Worm (Caenorhabditis elegans) whole organism, L1 larva: Measurements from ENCODE around the gene Y75B8A.24.

Experiments used
- C04F5.9 ChIP-seq: sonication (generic microtip); optimal IDR thresholded peaks from 2 replicates; lab custom pipeline; 2016; ENCODE audit warnings: missing genetic modification characterization, missing compliant biosample characterization
- aha-1 ChIP-seq: fragments of 150-350 bp; optimal IDR thresholded peaks from 2 replicates; lab custom pipeline; 2014; ENCODE audit warnings: missing biosample characterization, missing genetic modification characterization
- ceh-63 ChIP-seq: fragments of 200-800 bp; sonication (Bioruptor generic); optimal IDR thresholded peaks from 2 replicates; lab custom pipeline; 2018; ENCODE audit warnings: mild to moderate bottlenecking, missing genetic modification characterization, missing compliant biosample characterization
- elt-3 ChIP-seq, 6 experiments: fragments of 150-350 bp in 1 of 6; sonication (generic microtip); optimal IDR thresholded peaks; 2 replicates each; lab custom pipeline; 2017 to 2018; ENCODE audit warnings: missing biosample characterization in 6 of 6, missing genetic modification characterization in 6 of 6, inconsistent platforms in 1 of 6
- lin-13 ChIP-seq: fragments of 150-350 bp; optimal IDR thresholded peaks from 2 replicates; lab custom pipeline; 2014; ENCODE audit warnings: missing biosample characterization, missing genetic modification reagents, missing genetic modification characterization
- lin-35 ChIP-seq, 2 experiments: fragments of 150-350 bp; optimal IDR thresholded peaks; 2 replicates each; lab custom pipeline; 2014; ENCODE audit warnings: missing biosample characterization in 2 of 2, missing genetic modification characterization in 2 of 2, missing genetic modification reagents in 2 of 2
- snpc-4 ChIP-seq: fragments of 150-350 bp; optimal IDR thresholded peaks from 2 replicates; lab custom pipeline; 2014; ENCODE audit warnings: missing biosample characterization, missing genetic modification characterization
- unc-62 ChIP-seq: fragments of 150-350 bp; optimal IDR thresholded peaks from 2 replicates; lab custom pipeline; 2014; ENCODE audit warnings: missing biosample characterization, missing genetic modification reagents, missing genetic modification characterization

- TF ChIP-seq lin-13 (GFP tag; lab: Kevin White, UChicago) (no peak), lin-35 (GFP tag; optimal IDR thresholded peaks at IDR 0.05; lab: Kevin White, UChicago) (no peak), aha-1 (tag; lab: Kevin White, UChicago) (no peak), elt-3 (tag; optimal IDR thresholded peaks at IDR 0.05; lab: Kevin White, UChicago) (no peak), unc-62 (GFP tag; lab: Kevin White, UChicago) (no peak), C04F5.9 (tag; lab: Kevin White, UChicago) (no peak), ceh-63 (GFP tag; lab: Kevin White, UChicago) (no peak), snpc-4 (tag; lab: Kevin White, UChicago) (no peak)
Observed at ce11 chrIII:12207574-12207973, 66.0 kb downstream of the Y75B8A.24 start.
